Worm (Caenorhabditis elegans): Measurements from ENCODE around the gene adbp-1.

The adbp-1 gene

DNA sequence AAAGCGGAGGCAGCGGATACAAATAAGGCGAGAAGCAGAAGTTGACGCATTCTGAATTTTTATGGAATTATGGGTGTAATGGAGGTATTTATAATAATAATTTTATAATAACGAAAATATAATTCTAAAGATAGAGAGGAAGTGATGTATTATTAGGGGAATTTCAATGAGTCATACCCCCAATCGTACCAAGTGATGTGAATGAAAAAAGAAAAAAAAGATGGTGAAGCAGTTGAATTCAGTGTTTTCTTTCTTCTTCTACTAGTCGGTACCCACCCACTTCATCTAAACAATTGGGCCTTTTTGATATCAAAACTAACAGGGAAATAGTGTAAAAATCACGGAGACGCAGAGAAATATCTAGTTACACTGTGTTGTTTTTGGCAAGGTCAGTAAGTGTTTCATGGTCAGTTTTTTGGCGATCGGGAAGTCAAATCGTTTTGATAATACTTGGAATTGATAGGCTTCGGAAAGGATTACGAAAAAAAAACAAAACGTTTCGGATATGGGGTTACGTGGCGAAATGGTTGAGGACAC, 42.8 kb downstream of the adbp-1 start, which contains the start of gene ttr-18:
Gene ttr-18, minus strand, starts transcription at position 51 of the 537 bp plus-strand sequence.
- TF ChIP-seq nhr-25 (tag; optimal IDR thresholded peaks at IDR 0.05) (peak; percentile 19), sem-4 (tag; optimal IDR thresholded peaks at IDR 0.05) (no peak), ztf-1 (GFP tag; conservative IDR thresholded peaks at IDR 0.05) (no peak), nhr-21 (tag; optimal IDR thresholded peaks at IDR 0.05) (no peak), unc-62 (GFP tag; optimal IDR thresholded peaks at IDR 0.05) (no peak), sma-3 (GFP tag; optimal IDR thresholded peaks at IDR 0.05) (peak; percentile 13), dmd-4 (tag; optimal IDR thresholded peaks at IDR 0.05) (no peak), lsy-2 (tag; optimal IDR thresholded peaks at IDR 0.05) (no peak), skn-1 (tag; optimal IDR thresholded peaks at IDR 0.05) (no peak), nhr-77 (tag; optimal IDR thresholded peaks at IDR 0.05) (no peak), nhr-10 (tag; optimal IDR thresholded peaks at IDR 0.05) (no peak), C34F6.9 (tag; optimal IDR thresholded peaks at IDR 0.05) (no peak)

DNA sequence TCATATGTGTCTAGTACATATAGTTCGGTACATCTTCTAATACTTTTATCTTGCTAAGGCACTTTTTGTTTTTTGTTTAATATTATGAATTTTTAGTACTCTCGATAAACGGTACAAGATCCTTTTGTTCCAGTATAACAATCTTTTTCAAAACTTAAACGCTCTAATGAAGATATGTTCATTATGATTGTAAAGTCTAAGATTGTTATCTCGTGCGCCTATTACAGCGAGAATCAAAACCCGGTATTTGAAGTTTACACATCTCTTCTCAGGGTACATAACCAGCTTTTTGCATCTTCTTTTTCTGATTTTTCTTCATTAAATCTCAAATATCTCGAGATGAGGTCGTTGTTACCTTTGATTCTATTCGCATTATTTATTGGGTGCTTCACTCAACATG, 44.0 kb downstream of the adbp-1 start, which contains the start of gene B0334.13:
Gene B0334.13, plus strand, starts transcription at position 301 of the 400 bp plus-strand sequence.
- TF ChIP-seq C34F6.9 (tag; optimal IDR thresholded peaks at IDR 0.05) (no peak), mab-5 (tag; optimal IDR thresholded peaks at IDR 0.05) (no peak), ztf-1 (GFP tag; conservative IDR thresholded peaks at IDR 0.05) (no peak), dmd-4 (tag; optimal IDR thresholded peaks at IDR 0.05) (no peak), ZK546.5 (tag; optimal IDR thresholded peaks at IDR 0.05) (no peak), ceh-16 (tag; optimal IDR thresholded peaks at IDR 0.05) (no peak), snpc-4 (tag; optimal IDR thresholded peaks at IDR 0.05) (no peak), unc-62 (GFP tag; optimal IDR thresholded peaks at IDR 0.05) (no peak), unc-55 (GFP tag; optimal IDR thresholded peaks at IDR 0.05) (no peak), lin-39 (tag; optimal IDR thresholded peaks at IDR 0.05) (no peak), unc-39 (tag; optimal IDR thresholded peaks at IDR 0.05) (no peak), nhr-237 (tag; optimal IDR thresholded peaks at IDR 0.05) (no peak)

ce11 chrII:11492843-11493242, 48.9 kb downstream of the adbp-1 start, which contains the start of gene hacl-1:
TSS of gene hacl-1 (minus strand) at chrII:11492963.
- no peak for TF ChIP-seq nhr-129 (tag; optimal IDR thresholded peaks at IDR 0.05)
- no peak for TF ChIP-seq aly-2 (tag; optimal IDR thresholded peaks at IDR 0.05)
- no peak for TF ChIP-seq Y55F3AM.14 (GFP tag; optimal IDR thresholded peaks at IDR 0.05)
- no peak for TF ChIP-seq mdl-1 (tag; optimal IDR thresholded peaks at IDR 0.05)
- no peak for TF ChIP-seq ceh-82 (tag; optimal IDR thresholded peaks at IDR 0.05)
- no peak for TF ChIP-seq zag-1 (tag; optimal IDR thresholded peaks at IDR 0.05)
- peak; percentile 71 for TF ChIP-seq nhr-25 (tag; optimal IDR thresholded peaks at IDR 0.05)
- no peak for TF ChIP-seq ama-1 (optimal IDR thresholded peaks at IDR 0.05)
- no peak for TF ChIP-seq ceh-16 (tag; optimal IDR thresholded peaks at IDR 0.05)
- TF ChIP-seq lin-39 (tag; optimal IDR thresholded peaks at IDR 0.05): no peak
- peak; percentile 0 to 38 for TF ChIP-seq lsy-2 (tag; optimal IDR thresholded peaks at IDR 0.05)
- no peak for TF ChIP-seq R02D3.7 (tag; optimal IDR thresholded peaks at IDR 0.05)
- peak; percentile 19 for TF ChIP-seq C34F6.9 (tag; optimal IDR thresholded peaks at IDR 0.05)
- no peak for TF ChIP-seq lin-13 (GFP tag; optimal IDR thresholded peaks at IDR 0.05)
- TF ChIP-seq ztf-11 (tag; optimal IDR thresholded peaks at IDR 0.05): no peak
- peak; percentile 63 for TF ChIP-seq sma-3 (GFP tag; optimal IDR thresholded peaks at IDR 0.05)
- no peak for TF ChIP-seq elt-3 (tag; optimal IDR thresholded peaks at IDR 0.05)
- peak; percentile 12 for TF ChIP-seq sma-9 (GFP tag; optimal IDR thresholded peaks at IDR 0.05)
- no peak for TF ChIP-seq sma-9 (tag; optimal IDR thresholded peaks at IDR 0.05)
- peak; percentile 7 for TF ChIP-seq ztf-4 (tag; optimal IDR thresholded peaks at IDR 0.05)
- TF ChIP-seq peb-1 (tag; optimal IDR thresholded peaks at IDR 0.05): no peak
- no peak for TF ChIP-seq dmd-4 (tag; optimal IDR thresholded peaks at IDR 0.05)
- no peak for TF ChIP-seq nhr-11 (tag; optimal IDR thresholded peaks at IDR 0.05)
- no peak for TF ChIP-seq egl-27 (tag; optimal IDR thresholded peaks at IDR 0.05)
- TF ChIP-seq sem-4 (tag; optimal IDR thresholded peaks at IDR 0.05): no peak
- TF ChIP-seq mbf-1 (tag; optimal IDR thresholded peaks at IDR 0.05): no peak
- no peak for TF ChIP-seq nhr-10 (tag; optimal IDR thresholded peaks at IDR 0.05)
- TF ChIP-seq crh-2 (tag; optimal IDR thresholded peaks at IDR 0.05): peak; percentile 63
- TF ChIP-seq ztf-1 (GFP tag; conservative IDR thresholded peaks at IDR 0.05): no peak
- TF ChIP-seq nhr-12 (tag; optimal IDR thresholded peaks at IDR 0.05): no peak
- no peak for TF ChIP-seq nhr-6 (tag; optimal IDR thresholded peaks at IDR 0.05)
- no peak for TF ChIP-seq snpc-4 (tag; optimal IDR thresholded peaks at IDR 0.05)
- TF ChIP-seq skn-1 (tag; optimal IDR thresholded peaks at IDR 0.05): no peak
- no peak for TF ChIP-seq unc-39 (tag; optimal IDR thresholded peaks at IDR 0.05)
- peak; percentile 68 for TF ChIP-seq nhr-21 (tag; optimal IDR thresholded peaks at IDR 0.05)
- no peak for TF ChIP-seq lin-11 (tag; optimal IDR thresholded peaks at IDR 0.05)
- no peak for TF ChIP-seq unc-55 (GFP tag; optimal IDR thresholded peaks at IDR 0.05)
- no peak for TF ChIP-seq alr-1 (tag; optimal IDR thresholded peaks at IDR 0.05)
- TF ChIP-seq fos-1 (tag; optimal IDR thresholded peaks at IDR 0.05): peak; percentile 35
- no peak for TF ChIP-seq F13H6.1 (tag; optimal IDR thresholded peaks at IDR 0.05)
- TF ChIP-seq unc-62 (GFP tag; optimal IDR thresholded peaks at IDR 0.05): no peak
- no peak for TF ChIP-seq nhr-237 (tag; optimal IDR thresholded peaks at IDR 0.05)
- TF ChIP-seq elt-1 (tag; optimal IDR thresholded peaks at IDR 0.05): no peak

Data from whole organism, L2 larva.